Worm (Caenorhabditis elegans) whole organism, L4 larva: ENCODE results near the gene cubn-1.

Source experiments
- D1046.2 ChIP-seq: fragments of 200-800 bp; sonication (Bioruptor generic); IDR thresholded peaks from 2 replicates; pipeline ENCODE4 v1.3.6; 2022; ENCODE audit warnings: missing genetic modification characterization, missing compliant biosample characterization
- F10B5.3 ChIP-seq: sonication (generic microtip); optimal IDR thresholded peaks from 2 replicates; lab custom pipeline; 2016; ENCODE audit warnings: mild to moderate bottlenecking, missing genetic modification characterization, missing compliant biosample characterization
- Y5F2A.4 ChIP-seq: fragments of 200-800 bp; sonication (Bioruptor generic); optimal IDR thresholded peaks from 2 replicates; lab custom pipeline; 2018; ENCODE audit warnings: mild to moderate bottlenecking, missing genetic modification characterization, missing compliant biosample characterization
- ZK337.2 ChIP-seq: fragments of 200-800 bp; sonication (Bioruptor generic); IDR thresholded peaks from 2 replicates; pipeline ENCODE4 v1.3.6; 2022; ENCODE audit warnings: missing genetic modification reagents, missing genetic modification characterization, missing compliant biosample characterization
- aha-1 ChIP-seq: fragments of 150-350 bp; peaks from one replicate; lab custom pipeline; 2014; ENCODE audit warnings: missing biosample characterization, missing genetic modification characterization
- aly-2 ChIP-seq: sonication (generic microtip); optimal IDR thresholded peaks from 2 replicates; lab custom pipeline; 2018; ENCODE audit warnings: missing biosample characterization, missing genetic modification characterization
- ama-1 ChIP-seq: fragments of 150-350 bp; optimal IDR thresholded peaks from 2 replicates; lab custom pipeline; 2014; ENCODE audit warnings: inconsistent platforms, mixed read lengths
- ceh-28 ChIP-seq: fragments of 150-350 bp; optimal IDR thresholded peaks from 2 replicates; lab custom pipeline; 2014; ENCODE audit warnings: missing biosample characterization, missing genetic modification reagents, missing genetic modification characterization
- ceh-32 ChIP-seq: sonication (generic microtip); optimal IDR thresholded peaks from 2 replicates; lab custom pipeline; 2016; ENCODE audit warnings: mild to moderate bottlenecking, missing genetic modification characterization, missing compliant biosample characterization; ENCODE audit not compliant: poor library complexity
- ceh-44 ChIP-seq: fragments of 200-800 bp; sonication (Bioruptor generic); IDR thresholded peaks from 2 replicates; pipeline ENCODE4 v1.3.6; 2022; ENCODE audit warnings: missing genetic modification reagents, missing genetic modification characterization, missing compliant biosample characterization
- ceh-62 ChIP-seq: sonication (generic microtip); optimal IDR thresholded peaks from 2 replicates; lab custom pipeline; 2017; ENCODE audit warnings: missing biosample characterization, missing genetic modification characterization
- ceh-82 ChIP-seq: sonication (generic microtip); optimal IDR thresholded peaks from 2 replicates; lab custom pipeline; 2017; ENCODE audit warnings: missing biosample characterization, missing genetic modification characterization
- ctbp-1 ChIP-seq: fragments of 200-800 bp; sonication (Bioruptor generic); IDR thresholded peaks from 2 replicates; pipeline ENCODE4 v1.3.6; 2022; ENCODE audit warnings: missing genetic modification reagents, missing genetic modification characterization, missing compliant biosample characterization
- dmd-6 ChIP-seq: fragments of 200-800 bp; sonication (Bioruptor generic); IDR thresholded peaks from 2 replicates; pipeline ENCODE4 v1.3.6; 2022; ENCODE audit warnings: missing genetic modification reagents, missing genetic modification characterization, missing compliant biosample characterization
- dmd-8 ChIP-seq: fragments of 200-800 bp; sonication (Bioruptor generic); IDR thresholded peaks from 2 replicates; pipeline ENCODE4 v1.3.6; 2022; ENCODE audit warnings: missing genetic modification characterization, missing compliant biosample characterization
- duxl-1 ChIP-seq: sonication (generic microtip); optimal IDR thresholded peaks from 2 replicates; lab custom pipeline; 2016; ENCODE audit warnings: mild to moderate bottlenecking, missing genetic modification characterization, moderate library complexity, missing compliant biosample characterization; ENCODE audit not compliant: poor library complexity
- dve-1 ChIP-seq: sonication (generic microtip); optimal IDR thresholded peaks from 2 replicates; lab custom pipeline; 2017; ENCODE audit warnings: antibody characterized with exemption, mild to moderate bottlenecking, missing genetic modification characterization, missing compliant biosample characterization; ENCODE audit not compliant: insufficient read depth
- egl-43 ChIP-seq: fragments of 200-800 bp; sonication (Bioruptor generic); IDR thresholded peaks from 2 replicates; pipeline ENCODE4 v1.3.6; 2022; ENCODE audit warnings: missing genetic modification reagents, missing genetic modification characterization, missing compliant biosample characterization
- fos-1 ChIP-seq: fragments of 150-350 bp; optimal IDR thresholded peaks from 2 replicates; lab custom pipeline; 2014; ENCODE audit warnings: missing biosample characterization, missing genetic modification characterization
- gei-8 ChIP-seq: fragments of 200-800 bp; sonication (Bioruptor generic); optimal IDR thresholded peaks from 2 replicates; lab custom pipeline; 2018; ENCODE audit warnings: mild to moderate bottlenecking, missing genetic modification characterization, missing compliant biosample characterization
- jun-1 ChIP-seq: fragments of 150-350 bp; optimal IDR thresholded peaks from 2 replicates; lab custom pipeline; 2014; ENCODE audit warnings: missing biosample characterization, missing genetic modification reagents, missing genetic modification characterization
- lin-1 ChIP-seq: fragments of 200-800 bp; sonication (Bioruptor generic); IDR thresholded peaks from 2 replicates; pipeline ENCODE4 v1.3.6; 2022; ENCODE audit warnings: missing genetic modification reagents, missing genetic modification characterization, missing compliant biosample characterization
- lin-29 ChIP-seq: fragments of 200-800 bp; sonication (Bioruptor generic); IDR thresholded peaks from 2 replicates; pipeline ENCODE4 v1.3.6; 2022; ENCODE audit warnings: missing genetic modification reagents, missing genetic modification characterization, missing compliant biosample characterization
- lin-39 ChIP-seq: fragments of 150-350 bp; optimal IDR thresholded peaks from 2 replicates; lab custom pipeline; 2014; ENCODE audit warnings: missing biosample characterization, missing genetic modification reagents, missing genetic modification characterization
- madf-9 ChIP-seq: fragments of 200-800 bp; sonication (Bioruptor generic); conservative IDR thresholded peaks from 2 replicates; pipeline ENCODE4 v1.3.6; 2022; ENCODE audit warnings: missing genetic modification reagents, missing genetic modification characterization, missing compliant biosample characterization
- mdt-29 ChIP-seq: fragments of 200-800 bp; sonication (Bioruptor generic); IDR thresholded peaks from 2 replicates; pipeline ENCODE4 v1.3.6; 2022; ENCODE audit warnings: missing genetic modification reagents, missing genetic modification characterization, missing compliant biosample characterization
- mep-1 ChIP-seq: fragments of 150-350 bp; sonication (generic microtip); optimal IDR thresholded peaks from 3 replicates; lab custom pipeline; 2014; ENCODE audit warnings: missing biosample characterization, missing genetic modification characterization
- nhr-10 ChIP-seq: fragments of 150-350 bp; optimal IDR thresholded peaks from 2 replicates; lab custom pipeline; 2014; ENCODE audit warnings: missing biosample characterization, missing genetic modification characterization
- nhr-11 ChIP-seq: fragments of 150-350 bp; optimal IDR thresholded peaks from 2 replicates; lab custom pipeline; 2014; ENCODE audit warnings: missing biosample characterization, missing genetic modification characterization
- nhr-111 ChIP-seq: fragments of 200-800 bp; sonication (Bioruptor generic); optimal IDR thresholded peaks from 2 replicates; lab custom pipeline; 2018; ENCODE audit warnings: mild to moderate bottlenecking, missing genetic modification characterization, missing compliant biosample characterization
- nhr-28 ChIP-seq: fragments of 150-350 bp; optimal IDR thresholded peaks from 2 replicates; lab custom pipeline; 2014; ENCODE audit warnings: missing biosample characterization, missing genetic modification characterization
- nhr-42 ChIP-seq: fragments of 200-800 bp; sonication (Bioruptor generic); IDR thresholded peaks from 2 replicates; pipeline ENCODE4 v1.3.6; 2022; ENCODE audit warnings: missing genetic modification characterization, missing compliant biosample characterization
- nhr-48 ChIP-seq: sonication (generic microtip); optimal IDR thresholded peaks from 2 replicates; lab custom pipeline; 2016; ENCODE audit warnings: mild to moderate bottlenecking, missing genetic modification characterization, missing compliant biosample characterization
- pha-4 ChIP-seq, 2 experiments: fragments of 150-350 bp in 1 of 2; fragments of 200-800 bp in 1 of 2; sonication (Bioruptor generic) in 1 of 2; IDR thresholded peaks in 1 of 2; optimal IDR thresholded peaks in 1 of 2; 2 replicates each; pipeline versions ENCODE4 v1.3.6 to Lab custom; 2014 to 2022; ENCODE audit warnings: missing genetic modification characterization in 2 of 2, missing genetic modification reagents in 2 of 2, missing biosample characterization in 1 of 2, missing compliant biosample characterization in 1 of 2
- php-3 ChIP-seq: fragments of 200-800 bp; sonication (Bioruptor generic); IDR thresholded peaks from 2 replicates; pipeline ENCODE4 v1.3.6; 2022; ENCODE audit warnings: missing genetic modification reagents, missing genetic modification characterization, missing compliant biosample characterization
- snpc-4 ChIP-seq: fragments of 150-350 bp; optimal IDR thresholded peaks from 2 replicates; lab custom pipeline; 2014; ENCODE audit warnings: missing biosample characterization, missing genetic modification characterization
- spr-1 ChIP-seq: sonication (generic microtip); optimal IDR thresholded peaks from 2 replicates; lab custom pipeline; 2016; ENCODE audit warnings: mild to moderate bottlenecking, missing genetic modification characterization, missing compliant biosample characterization
- spr-3 ChIP-seq: fragments of 200-800 bp; sonication (Bioruptor generic); optimal IDR thresholded peaks from 2 replicates; lab custom pipeline; 2018; ENCODE audit warnings: mild to moderate bottlenecking, missing genetic modification characterization, missing compliant biosample characterization
- unc-130 ChIP-seq: sonication (generic microtip); optimal IDR thresholded peaks from 2 replicates; lab custom pipeline; 2016; ENCODE audit warnings: missing genetic modification reagents, missing genetic modification characterization, missing compliant biosample characterization
- zip-2 ChIP-seq: fragments of 150-350 bp; optimal IDR thresholded peaks from 2 replicates; lab custom pipeline; 2014; ENCODE audit warnings: missing biosample characterization, missing genetic modification characterization

Gene cubn-1

ce11 chrV:12637764-12638502, 26.8 kb downstream of the cubn-1 start (continued):
- peak; percentile 65 for TF ChIP-seq aha-1
- TF ChIP-seq spr-1 (tag; lab: Kevin White, UChicago), result no peak
- peak; percentile 50 for TF ChIP-seq dmd-6 (GFP tag; lab: Robert Waterston, UW)
- TF ChIP-seq madf-9 (GFP tag; lab: Robert Waterston, UW), result no peak
- no peak for TF ChIP-seq fos-1
- TF ChIP-seq lin-1 (GFP tag; lab: Robert Waterston, UW), result no peak
- TF ChIP-seq jun-1, result no peak
- no peak for TF ChIP-seq spr-3 (GFP tag; lab: Kevin White, UChicago)
- no peak for TF ChIP-seq ceh-82 (tag; lab: Kevin White, UChicago)
- TF ChIP-seq egl-43 (GFP tag; lab: Robert Waterston, UW), result no peak
- no peak for TF ChIP-seq ctbp-1 (GFP tag; lab: Robert Waterston, UW)
- no peak for TF ChIP-seq zip-2
- no peak for TF ChIP-seq nhr-42

ce11 chrV:12640384-12640783, 29.3 kb downstream of the cubn-1 start, which contains the start of gene gpa-8:
gpa-8 (minus strand) TSS chrV:12640484.
- TF ChIP-seq nhr-28 (no peak), dmd-8 (GFP tag; lab: Robert Waterston, UW) (no peak), F10B5.3 (tag; lab: Kevin White, UChicago) (no peak), php-3 (GFP tag; lab: Robert Waterston, UW) (no peak), nhr-48 (no peak), snpc-4 (tag; lab: Kevin White, UChicago) (no peak), lin-29 (GFP tag; lab: Robert Waterston, UW) (no peak), ceh-28 (tag; lab: Kevin White, UChicago) (no peak), ceh-62 (no peak), ceh-44 (no peak), nhr-10 (tag; lab: Kevin White, UChicago) (no peak), lin-39 (tag; lab: Kevin White, UChicago) (no peak), aly-2 (tag; lab: Kevin White, UChicago) (no peak), Y5F2A.4 (no peak), ama-1 (lab: Kevin White, UChicago) (no peak), pha-4 (GFP tag; IDR thresholded peaks at IDR 0.05; lab: Robert Waterston, UW) (no peak), pha-4 (tag; optimal IDR thresholded peaks at IDR 0.05; lab: Kevin White, UChicago) (no peak), ZK337.2 (GFP tag; lab: Robert Waterston, UW) (no peak), gei-8 (GFP tag; lab: Kevin White, UChicago) (no peak)

DNA sequence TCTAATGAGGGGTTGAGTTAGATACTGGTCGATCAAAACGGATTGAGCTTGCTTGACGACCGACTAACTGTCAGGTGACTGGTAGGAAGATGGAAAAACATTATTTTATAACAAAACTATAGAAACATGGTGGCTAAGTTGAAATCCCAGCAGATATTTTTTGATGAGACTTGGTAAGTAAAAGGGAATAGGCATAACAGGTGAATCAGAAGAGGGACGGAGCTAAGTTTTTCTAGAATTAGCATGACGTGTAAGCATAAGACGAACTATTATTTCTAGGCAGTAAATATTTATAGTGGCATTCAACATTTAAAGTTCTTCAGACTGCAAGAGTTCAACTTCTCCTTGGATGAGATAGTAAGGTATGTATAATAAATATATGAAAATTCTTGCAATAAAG, 33.4 kb downstream of the cubn-1 start, which contains the start of gene F56H9.8:
TSS of gene F56H9.8 (plus strand) at position 301 of the 400 bp plus-strand sequence.
- no peak for TF ChIP-seq F10B5.3 (tag; lab: Kevin White, UChicago)
- no peak for TF ChIP-seq unc-130 (GFP tag; lab: Kevin White, UChicago)
- TF ChIP-seq mdt-29 (GFP tag; lab: Robert Waterston, UW), result no peak
- no peak for TF ChIP-seq spr-1 (tag; lab: Kevin White, UChicago)
- TF ChIP-seq duxl-1 (tag; lab: Kevin White, UChicago), result no peak
- TF ChIP-seq nhr-11 (tag; lab: Kevin White, UChicago), result no peak
- TF ChIP-seq egl-43 (GFP tag; lab: Robert Waterston, UW), result no peak
- TF ChIP-seq nhr-111 (GFP tag; lab: Kevin White, UChicago), result no peak
- no peak for TF ChIP-seq nhr-10 (tag; lab: Kevin White, UChicago)
- no peak for TF ChIP-seq ceh-32 (tag; lab: Kevin White, UChicago)
- TF ChIP-seq Y5F2A.4, result no peak
- TF ChIP-seq ZK337.2 (GFP tag; lab: Robert Waterston, UW), result no peak
- no peak for TF ChIP-seq ama-1 (lab: Kevin White, UChicago)
- no peak for TF ChIP-seq mep-1 (tag; lab: Kevin White, UChicago)
- no peak for TF ChIP-seq D1046.2
- TF ChIP-seq dve-1 (tag; lab: Kevin White, UChicago), result no peak
- no peak for TF ChIP-seq zip-2
